Worm (Caenorhabditis elegans) whole organism, young adult: ENCODE results near the gene dyf-3.

Source experiments
- C17E4.6 ChIP-seq: fragments of 200-800 bp; sonication (Bioruptor generic); IDR thresholded peaks from 2 replicates; pipeline ENCODE4 v1.3.6; 2022; ENCODE audit warnings: missing genetic modification reagents, missing genetic modification characterization, missing compliant biosample characterization
- F39B2.1 ChIP-seq: fragments of 200-800 bp; sonication (Bioruptor generic); IDR thresholded peaks from 2 replicates; pipeline ENCODE4 v1.3.6; 2022; ENCODE audit warnings: missing genetic modification reagents, missing genetic modification characterization, missing compliant biosample characterization
- F49E8.2 ChIP-seq: sonication (generic microtip); optimal IDR thresholded peaks from 3 replicates; lab custom pipeline; 2017; ENCODE audit warnings: missing genetic modification characterization, mild to moderate bottlenecking, missing compliant biosample characterization, antibody characterized with exemption, moderate library complexity; ENCODE audit not compliant: insufficient read depth
- athp-1 ChIP-seq: sonication (generic microtip); optimal IDR thresholded peaks from 2 replicates; lab custom pipeline; 2017; ENCODE audit warnings: mild to moderate bottlenecking, missing genetic modification characterization, missing compliant biosample characterization
- ceh-79 ChIP-seq: sonication (generic microtip); optimal IDR thresholded peaks from 2 replicates; lab custom pipeline; 2017; ENCODE audit warnings: mild to moderate bottlenecking, missing genetic modification characterization, missing compliant biosample characterization
- ekl-4 ChIP-seq: fragments of 200-800 bp; sonication (Bioruptor generic); IDR thresholded peaks from 2 replicates; pipeline ENCODE4 v1.3.6; 2022; ENCODE audit warnings: missing genetic modification reagents, missing genetic modification characterization, missing compliant biosample characterization
- ets-4 ChIP-seq: fragments of 200-800 bp; sonication (Bioruptor generic); optimal IDR thresholded peaks from 2 replicates; lab custom pipeline; 2018; ENCODE audit warnings: mild to moderate bottlenecking, missing genetic modification characterization, missing compliant biosample characterization
- unc-62 ChIP-seq: fragments of 150-350 bp; optimal IDR thresholded peaks from 2 replicates; lab custom pipeline; 2014; ENCODE audit warnings: missing biosample characterization, missing genetic modification reagents, missing genetic modification characterization

ce11 chrIV:3384047-3384446, 15.0 kb downstream of the dyf-3 start, which contains the start of gene B0546.4:
- no peak for TF ChIP-seq F39B2.1 (GFP tag; lab: Robert Waterston, UW)
- no peak for TF ChIP-seq ekl-4
- no peak for TF ChIP-seq C17E4.6 (GFP tag; lab: Robert Waterston, UW)
- no peak for TF ChIP-seq unc-62
- TF ChIP-seq F49E8.2 (tag; lab: Kevin White, UChicago), result no peak
- TF ChIP-seq ets-4 (GFP tag; lab: Kevin White, UChicago), result no peak
- TF ChIP-seq ceh-79 (tag; lab: Kevin White, UChicago), result no peak
- no peak for TF ChIP-seq athp-1 (tag; lab: Kevin White, UChicago)
